Fruit fly (Drosophila melanogaster): ENCODE data around the gene PGRP-SA.

Gene PGRP-SA

DNA sequence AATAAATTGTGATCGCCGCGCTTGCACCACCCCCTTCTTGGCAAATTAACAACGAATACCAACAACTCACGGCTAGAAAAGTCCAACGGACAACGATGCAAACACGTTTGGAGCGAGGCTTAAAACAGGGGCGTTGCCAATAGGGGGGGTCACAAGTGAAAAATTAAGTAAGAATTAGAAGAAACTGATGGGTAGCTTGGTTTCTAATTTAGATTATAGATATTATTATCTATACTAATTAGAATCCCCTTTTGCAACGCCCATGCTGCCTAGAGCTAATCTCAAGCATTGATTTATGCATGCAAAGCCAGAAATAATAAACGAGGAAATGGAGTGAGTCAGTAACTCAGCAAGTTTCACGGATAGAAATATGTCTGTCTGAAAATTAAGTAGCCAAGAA, 43.0 kb upstream of the PGRP-SA start (continued):
- TF ChIP-seq bbx (GFP tag; IDR thresholded peaks at IDR 0.05; ENCODE audit: partially characterized antibody) (no peak), Antp (GFP tag; optimal IDR thresholded peaks at IDR 0.05) (no peak), CG17186 (GFP tag; optimal IDR thresholded peaks at IDR 0.05) (no peak), tio (GFP tag; optimal IDR thresholded peaks at IDR 0.05) (peak; percentile 48), cato (GFP tag; optimal IDR thresholded peaks at IDR 0.05; ENCODE audit: borderline replicate concordance) (peak; percentile 31), sr (GFP tag; IDR thresholded peaks at IDR 0.05) (0 out of 3 replicates have a peak, but pooled peaks have one; percentile 19), lilli (GFP tag; optimal IDR thresholded peaks at IDR 0.05) (peak; percentile 86), D19A (tag; optimal IDR thresholded peaks at IDR 0.05) (peak; percentile 53), Dp (GFP tag; optimal IDR thresholded peaks at IDR 0.05) (no peak), peb (GFP tag; IDR thresholded peaks at IDR 0.05) (peak; percentile 61), CG8944 (GFP tag; optimal IDR thresholded peaks at IDR 0.05) (no peak), sug (tag; optimal IDR thresholded peaks at IDR 0.05) (peak; percentile 46), Dbx (GFP tag; IDR thresholded peaks at IDR 0.05) (peak; percentile 83), Myb (GFP tag; optimal IDR thresholded peaks at IDR 0.05) (no peak), Neu2 (GFP tag; optimal IDR thresholded peaks at IDR 0.05; ENCODE audit: borderline replicate concordance) (no peak), dati (GFP tag; IDR thresholded peaks at IDR 0.05) (no peak), CG7928 (GFP tag; optimal IDR thresholded peaks at IDR 0.05) (no peak), NC2α (GFP tag; optimal IDR thresholded peaks at IDR 0.05) (no peak), croc (GFP tag; conservative IDR thresholded peaks at IDR 0.05) (peak; percentile 35; the same call in 1 of the 3 replicates), CG4707 (GFP tag; optimal IDR thresholded peaks at IDR 0.05) (peak; percentile 6), Ets97D (GFP tag; optimal IDR thresholded peaks at IDR 0.05) (peak; percentile 13), CG10267 (tag; optimal IDR thresholded peaks at IDR 0.05) (peak; percentile 45), schlank (tag; optimal IDR thresholded peaks at IDR 0.05) (peak; percentile 39), emc (GFP tag; optimal IDR thresholded peaks at IDR 0.05) (no peak), Rx (GFP tag; IDR thresholded peaks at IDR 0.05) (peak; percentile 73), p53 (GFP tag; optimal IDR thresholded peaks at IDR 0.05) (no peak), oc (tag; optimal IDR thresholded peaks at IDR 0.05) (peak; percentile 96), az2 (GFP tag; optimal IDR thresholded peaks at IDR 0.05) (peak; percentile 66), insv (GFP tag; optimal IDR thresholded peaks at IDR 0.05) (no peak), corto (GFP tag; optimal IDR thresholded peaks at IDR 0.05) (no peak), CG31365 (tag; optimal IDR thresholded peaks at IDR 0.05) (no peak), CG12299 (tag; optimal IDR thresholded peaks at IDR 0.05) (peak; percentile 32), CG14710 (tag; optimal IDR thresholded peaks at IDR 0.05) (peak; percentile 19), CG9932 (GFP tag; IDR thresholded peaks at IDR 0.05) (peak; percentile 89), Hey (tag; optimal IDR thresholded peaks at IDR 0.05) (no peak), CG3163 (GFP tag; optimal IDR thresholded peaks at IDR 0.05) (no peak), CG3281 (GFP tag; optimal IDR thresholded peaks at IDR 0.05) (peak; percentile 74), fd102C (GFP tag; optimal IDR thresholded peaks at IDR 0.05) (no peak), CG4282 (GFP tag; optimal IDR thresholded peaks at IDR 0.05) (no peak), HmgZ (tag; optimal IDR thresholded peaks at IDR 0.05) (peak; percentile 44), Elba2 (GFP tag; optimal IDR thresholded peaks at IDR 0.05) (no peak), Dip3 (GFP tag; optimal IDR thresholded peaks at IDR 0.05) (peak; percentile 40), amos (GFP tag; IDR thresholded peaks at IDR 0.05; ENCODE audit: partially characterized antibody) (no peak), en (GFP tag; optimal IDR thresholded peaks at IDR 0.05) (no peak), Nf-YC (tag; optimal IDR thresholded peaks at IDR 0.05) (peak; percentile 17), Fer2 (tag; optimal IDR thresholded peaks at IDR 0.05) (peak; percentile 61), bcd (GFP tag; optimal IDR thresholded peaks at IDR 0.05) (peak; percentile 78), D19B (GFP tag; optimal IDR thresholded peaks at IDR 0.05) (peak; percentile 49), org-1 (GFP tag; optimal IDR thresholded peaks at IDR 0.05) (peak; percentile 53), CG6791 (GFP tag; IDR thresholded peaks at IDR 0.05; ENCODE audit: partially characterized antibody) (no peak), CG11504 (tag; optimal IDR thresholded peaks at IDR 0.05) (peak; percentile 81)
